Fruit fly (Drosophila melanogaster) whole organism, embryonic: ENCODE data around the gene LSm7.

Experiments used
- Ada2b ChIP-seq: fragments of 200-800 bp; sonication (Bioruptor generic); IDR thresholded peaks from 2 replicates; pipeline ENCODE4 v1.3.6; 2022; ENCODE audit warnings: missing biosample characterization, missing genetic modification characterization
- Adf1 ChIP-seq: fragments of 200-800 bp; sonication (Bioruptor generic); IDR thresholded peaks from 2 replicates; pipeline ENCODE4 v1.3.6; 2022; ENCODE audit warnings: missing biosample characterization, missing genetic modification characterization
- Atf-2 ChIP-seq: fragments of 200-800 bp; sonication (Bioruptor generic); optimal IDR thresholded peaks from 2 replicates; lab custom pipeline; 2016; ENCODE audit warnings: missing biosample characterization, missing genetic modification characterization
- BEAF-32 ChIP-seq: fragments of 200-800 bp; sonication (Bioruptor generic); optimal IDR thresholded peaks from 3 replicates; lab custom pipeline; 2017; ENCODE audit warnings: missing biosample characterization, missing genetic modification characterization, mild to moderate bottlenecking, moderate library complexity, missing genetic modification reagents
- CG11398 ChIP-seq: fragments of 200-800 bp; sonication (Bioruptor generic); optimal IDR thresholded peaks from 2 replicates; lab custom pipeline; 2016; ENCODE audit warnings: missing biosample characterization, missing genetic modification characterization
- CG11560 ChIP-seq: fragments of 200-800 bp; sonication (Bioruptor generic); IDR thresholded peaks from 3 replicates; pipeline ENCODE4 v1.3.6; 2022; ENCODE audit warnings: missing biosample characterization, missing genetic modification characterization
- CG13287 ChIP-seq: fragments of 200-800 bp; sonication (Bioruptor generic); IDR thresholded peaks from 2 replicates; pipeline ENCODE4 v1.3.6; 2022; ENCODE audit warnings: missing biosample characterization, missing genetic modification characterization; ENCODE audit not compliant: partially characterized antibody
- CG15073 ChIP-seq: fragments of 200-800 bp; sonication (Bioruptor generic); optimal IDR thresholded peaks from 2 replicates; lab custom pipeline; 2016; ENCODE audit warnings: missing biosample characterization, missing genetic modification characterization
- CG15269 ChIP-seq: fragments of 200-800 bp; sonication (Bioruptor generic); optimal IDR thresholded peaks from 2 replicates; lab custom pipeline; 2018; ENCODE audit warnings: missing biosample characterization, mild to moderate bottlenecking, missing genetic modification characterization, moderate library complexity
- CG15601 ChIP-seq: fragments of 200-800 bp; sonication (Bioruptor generic); optimal IDR thresholded peaks from 3 replicates; lab custom pipeline; 2019; ENCODE audit warnings: missing biosample characterization, mild to moderate bottlenecking, missing genetic modification characterization, moderate library complexity
- CG1603 ChIP-seq: fragments of 200-800 bp; sonication (Bioruptor generic); optimal IDR thresholded peaks from 2 replicates; lab custom pipeline; 2019; ENCODE audit warnings: missing biosample characterization, mild to moderate bottlenecking, missing genetic modification characterization, moderate library complexity
- CG17568 ChIP-seq: fragments of 200-800 bp; sonication (Bioruptor generic); optimal IDR thresholded peaks from 2 replicates; lab custom pipeline; 2018; ENCODE audit warnings: missing biosample characterization, mild to moderate bottlenecking, missing genetic modification characterization, moderate library complexity
- CG2129 ChIP-seq: fragments of 200-800 bp; sonication (Bioruptor generic); IDR thresholded peaks from 2 replicates; pipeline ENCODE4 v1.3.6; 2022; ENCODE audit warnings: missing biosample characterization, missing genetic modification characterization; ENCODE audit not compliant: partially characterized antibody
- CG2712 ChIP-seq: fragments of 200-800 bp; optimal IDR thresholded peaks from 3 replicates; lab custom pipeline; 2019; ENCODE audit warnings: missing biosample characterization, mild to moderate bottlenecking, missing genetic modification characterization, moderate library complexity
- CG31441 ChIP-seq: fragments of 200-800 bp; sonication (Bioruptor generic); IDR thresholded peaks from 2 replicates; pipeline ENCODE4 v1.3.6; 2022; ENCODE audit warnings: missing biosample characterization, missing genetic modification characterization
- CG33213 ChIP-seq: fragments of 200-800 bp; sonication (Bioruptor generic); optimal IDR thresholded peaks from 3 replicates; lab custom pipeline; 2016; ENCODE audit warnings: missing biosample characterization, missing genetic modification characterization
- CG4820 ChIP-seq: fragments of 200-800 bp; sonication (Bioruptor generic); optimal IDR thresholded peaks from 3 replicates; lab custom pipeline; 2016; ENCODE audit warnings: missing biosample characterization, missing genetic modification characterization
- CG7271 ChIP-seq: fragments of 200-800 bp; sonication (Bioruptor generic); optimal IDR thresholded peaks from 2 replicates; lab custom pipeline; 2018; ENCODE audit warnings: missing biosample characterization, mild to moderate bottlenecking, missing genetic modification characterization, moderate library complexity
- CG7963 ChIP-seq: fragments of 200-800 bp; sonication (Bioruptor generic); IDR thresholded peaks from 3 replicates; pipeline ENCODE4 v1.3.6; 2022; ENCODE audit warnings: missing biosample characterization, missing genetic modification characterization; ENCODE audit not compliant: partially characterized antibody
- CG9817 ChIP-seq: fragments of 200-800 bp; sonication (Bioruptor generic); optimal IDR thresholded peaks from 2 replicates; lab custom pipeline; 2018; ENCODE audit warnings: missing biosample characterization, mild to moderate bottlenecking, missing genetic modification characterization, moderate library complexity
- CG9876 ChIP-seq: fragments of 200-800 bp; sonication (Bioruptor generic); optimal IDR thresholded peaks from 2 replicates; lab custom pipeline; 2016; ENCODE audit warnings: missing biosample characterization, missing genetic modification characterization
- Dip3 ChIP-seq: fragments of 200-800 bp; sonication (Bioruptor generic); optimal IDR thresholded peaks from 3 replicates; lab custom pipeline; 2016; ENCODE audit warnings: missing biosample characterization, missing genetic modification characterization
- Doc2 ChIP-seq: fragments of 200-800 bp; sonication (Bioruptor generic); IDR thresholded peaks from 2 replicates; pipeline ENCODE4 v1.3.6; 2022; ENCODE audit warnings: missing biosample characterization, missing genetic modification characterization
- Dref ChIP-seq: fragments of 200-800 bp; sonication (Bioruptor generic); IDR thresholded peaks from 2 replicates; pipeline ENCODE4 v1.3.6; 2022; ENCODE audit warnings: missing biosample characterization, missing genetic modification characterization
- E2f2 ChIP-seq: fragments of 200-800 bp; sonication (Bioruptor generic); IDR thresholded peaks from 2 replicates; pipeline ENCODE4 v1.3.6; 2022; ENCODE audit warnings: missing biosample characterization, missing genetic modification characterization
- Elba2 ChIP-seq: fragments of 200-800 bp; sonication (Bioruptor generic); optimal IDR thresholded peaks from 3 replicates; lab custom pipeline; 2016; ENCODE audit warnings: missing biosample characterization, missing genetic modification characterization
- MBD-R2 ChIP-seq: fragments of 200-800 bp; sonication (Bioruptor generic); IDR thresholded peaks from 2 replicates; pipeline ENCODE4 v1.3.6; 2022; ENCODE audit warnings: missing biosample characterization, missing genetic modification characterization
- Meics ChIP-seq: fragments of 200-800 bp; sonication (Bioruptor generic); optimal IDR thresholded peaks from 2 replicates; lab custom pipeline; 2017; ENCODE audit warnings: missing biosample characterization, mild to moderate bottlenecking, missing genetic modification characterization
- Myb ChIP-seq: fragments of 200-800 bp; sonication (Bioruptor generic); optimal IDR thresholded peaks from 2 replicates; lab custom pipeline; 2016; ENCODE audit warnings: missing biosample characterization, missing genetic modification characterization
- PHDP ChIP-seq: fragments of 200-800 bp; sonication (Bioruptor generic); optimal IDR thresholded peaks from 3 replicates; lab custom pipeline; 2018; ENCODE audit warnings: missing biosample characterization, mild to moderate bottlenecking, missing genetic modification characterization, moderate library complexity
- Pdp1 ChIP-seq, 2 experiments: fragments of 200-800 bp; sonication (Bioruptor generic); optimal IDR thresholded peaks; 3 replicates each; lab custom pipeline; 2016; ENCODE audit warnings: missing biosample characterization in 2 of 2, missing genetic modification characterization in 2 of 2, mild to moderate bottlenecking in 1 of 2, moderate library complexity in 1 of 2
- Sin3A ChIP-seq: fragments of >200 bp; optimal IDR thresholded peaks from 2 replicates; lab custom pipeline; 2018
- Sry-β ChIP-seq: fragments of 200-800 bp; sonication (Bioruptor generic); optimal IDR thresholded peaks from 2 replicates; lab custom pipeline; 2018; ENCODE audit warnings: missing biosample characterization, mild to moderate bottlenecking, missing genetic modification characterization, moderate library complexity
- Vsx1 ChIP-seq: fragments of 200-800 bp; sonication (Bioruptor generic); optimal IDR thresholded peaks from 2 replicates; lab custom pipeline; 2017; ENCODE audit warnings: missing biosample characterization, mild to moderate bottlenecking, missing genetic modification characterization, missing genetic modification reagents
- crp ChIP-seq, 2 experiments: fragments of 200-800 bp; sonication (Bioruptor generic); optimal IDR thresholded peaks; 2 replicates in 1 of 2; 3 replicates in 1 of 2; lab custom pipeline; 2017; ENCODE audit warnings: missing biosample characterization in 2 of 2, missing genetic modification characterization in 2 of 2, mild to moderate bottlenecking in 1 of 2, moderate library complexity in 1 of 2
- gem ChIP-seq: fragments of 200-800 bp; sonication (Bioruptor generic); optimal IDR thresholded peaks from 2 replicates; lab custom pipeline; 2019; ENCODE audit warnings: missing biosample characterization, mild to moderate bottlenecking, missing genetic modification characterization, moderate library complexity
- grau ChIP-seq: fragments of 200-800 bp; optimal IDR thresholded peaks from 3 replicates; lab custom pipeline; 2019; ENCODE audit warnings: missing biosample characterization, mild to moderate bottlenecking, missing genetic modification characterization, moderate library complexity
- ham ChIP-seq: fragments of 200-800 bp; sonication (Bioruptor generic); IDR thresholded peaks from 2 replicates; pipeline ENCODE4 v1.3.6; 2022; ENCODE audit warnings: missing biosample characterization, missing genetic modification characterization
- hb ChIP-seq: fragments of 200-800 bp; sonication (Bioruptor generic); IDR thresholded peaks from 3 replicates; pipeline ENCODE4 v1.3.6; 2022; ENCODE audit warnings: missing biosample characterization, missing genetic modification characterization; ENCODE audit not compliant: partially characterized antibody
- otp ChIP-seq: fragments of 200-800 bp; sonication (Bioruptor generic); IDR thresholded peaks from 3 replicates; pipeline ENCODE4, ENCODE4 v1.3.6; 2022; ENCODE audit warnings: missing biosample characterization, missing genetic modification characterization
- pzg ChIP-seq: fragments of 200-800 bp; sonication (Bioruptor generic); optimal IDR thresholded peaks from 3 replicates; lab custom pipeline; 2018; ENCODE audit warnings: missing biosample characterization, mild to moderate bottlenecking, missing genetic modification characterization, moderate library complexity
- row ChIP-seq: fragments of 200-800 bp; sonication (Bioruptor generic); IDR thresholded peaks from 3 replicates; pipeline ENCODE4 v1.3.6; 2022; ENCODE audit warnings: missing biosample characterization, missing genetic modification characterization
- sens ChIP-seq: fragments of 200-800 bp; sonication (Bioruptor generic); peaks from one replicate; lab custom pipeline; 2016; ENCODE audit warnings: missing biosample characterization, missing genetic modification characterization
- sim ChIP-seq: fragments of 200-800 bp; sonication (Bioruptor generic); IDR thresholded peaks from 2 replicates; pipeline ENCODE4 v1.3.6; 2022; ENCODE audit warnings: missing biosample characterization, missing genetic modification characterization
- sqz ChIP-seq: fragments of 200-800 bp; sonication (Bioruptor generic); optimal IDR thresholded peaks from 3 replicates; lab custom pipeline; 2018; ENCODE audit warnings: missing biosample characterization, mild to moderate bottlenecking, missing genetic modification characterization
- stc ChIP-seq: fragments of 200-800 bp; sonication (Bioruptor generic); IDR thresholded peaks from 2 replicates; pipeline ENCODE4 v1.3.6; 2022; ENCODE audit warnings: missing biosample characterization, missing genetic modification characterization
- stwl ChIP-seq: fragments of 200-800 bp; sonication (Bioruptor generic); optimal IDR thresholded peaks from 3 replicates; lab custom pipeline; 2018; ENCODE audit warnings: missing biosample characterization, mild to moderate bottlenecking, missing genetic modification characterization, moderate library complexity
- sug ChIP-seq: fragments of 200-800 bp; optimal IDR thresholded peaks from 2 replicates; lab custom pipeline; 2019; ENCODE audit warnings: missing biosample characterization, mild to moderate bottlenecking, missing genetic modification characterization, moderate library complexity
- tin ChIP-seq: fragments of 200-800 bp; sonication (Bioruptor generic); optimal IDR thresholded peaks from 3 replicates; lab custom pipeline; 2016; ENCODE audit warnings: missing biosample characterization, missing genetic modification characterization
- tx ChIP-seq: fragments of 200-800 bp; sonication (Bioruptor generic); optimal IDR thresholded peaks from 2 replicates; lab custom pipeline; 2016; ENCODE audit warnings: missing biosample characterization, missing genetic modification characterization
- z ChIP-seq: fragments of 200-800 bp; sonication (Bioruptor generic); IDR thresholded peaks from 3 replicates; pipeline ENCODE4 v1.3.6; 2022; ENCODE audit warnings: missing biosample characterization, missing genetic modification characterization

LSm7 gene

dm6 chr2L:16729556-16729955, 13.3 kb downstream of the LSm7 start, which contains the start of gene Tsen2 (continued):
- TF ChIP-seq Myb (GFP tag; lab: Kevin White, UChicago), result peak; percentile 36
- peak; percentile 33 for TF ChIP-seq pzg (GFP tag; lab: Kevin White, UChicago)
- peak; percentile 86 for TF ChIP-seq sens
- TF ChIP-seq CG1603, result peak; percentile 48
- peak; percentile 34 for TF ChIP-seq BEAF-32 (GFP tag; lab: Kevin White, UChicago)
- TF ChIP-seq stwl, result peak; percentile 31
- TF ChIP-seq CG9876 (GFP tag; lab: Kevin White, UChicago), result no peak
- no peak for TF ChIP-seq CG15073 (GFP tag; lab: Kevin White, UChicago)
- TF ChIP-seq Adf1, result no peak
- TF ChIP-seq row, result peak; percentile 36; the same call in 1 of the 3 replicates
- no peak for TF ChIP-seq CG31441 (GFP tag; lab: Robert Waterston, UW)
- no peak for TF ChIP-seq CG2129 (GFP tag; lab: Robert Waterston, UW)
- no peak for TF ChIP-seq Doc2 (GFP tag; lab: Robert Waterston, UW)
- TF ChIP-seq Ada2b (GFP tag; lab: Robert Waterston, UW), result no peak
- TF ChIP-seq CG17568 (GFP tag; lab: Kevin White, UChicago), result no peak
- TF ChIP-seq Sry-β (GFP tag; lab: Kevin White, UChicago), result peak; percentile 38
- peak; percentile 56 for TF ChIP-seq E2f2 (GFP tag; lab: Robert Waterston, UW)
- no peak for TF ChIP-seq sug
- TF ChIP-seq grau (tag; lab: Kevin White, UChicago), result no peak
- no peak for TF ChIP-seq tx (GFP tag; lab: Kevin White, UChicago)
- TF ChIP-seq otp (GFP tag; lab: Robert Waterston, UW), result no peak
- TF ChIP-seq CG13287 (GFP tag; lab: Robert Waterston, UW), result peak; percentile 21; the same call in 1 of the 2 replicates

dm6 chr2L:16727578-16728023, 15.3 kb downstream of the LSm7 start, which contains the start of gene VhaSFD:
Gene VhaSFD (minus strand): TSS chr2L:16727826.
- TF ChIP-seq Atf-2 (GFP tag; lab: Kevin White, UChicago), result no peak
- peak; percentile 0 for TF ChIP-seq PHDP (tag; lab: Kevin White, UChicago)
- TF ChIP-seq CG4820, result no peak
- no peak for TF ChIP-seq Vsx1 (GFP tag; lab: Kevin White, UChicago)
- peak; percentile 62 for TF ChIP-seq CG2712
- TF ChIP-seq Meics (GFP tag; lab: Kevin White, UChicago), result no peak
- no peak for TF ChIP-seq CG9817 (tag; lab: Kevin White, UChicago)
- no peak for TF ChIP-seq gem (tag; lab: Kevin White, UChicago)
- peak in 1 of 2 experiments; percentile 57 for TF ChIP-seq Pdp1 (GFP tag; optimal IDR thresholded peaks at IDR 0.05; lab: Kevin White, UChicago)
- no peak for TF ChIP-seq CG7271 (tag; lab: Kevin White, UChicago)
- TF ChIP-seq CG11560 (tag; lab: Robert Waterston, UW), result peak; percentile 99
- TF ChIP-seq hb (GFP tag; lab: Robert Waterston, UW), result peak; percentile 50; the same call in 1 of the 3 replicates
- TF ChIP-seq sim (GFP tag; lab: Robert Waterston, UW), result no peak
- peak; percentile 94 for TF ChIP-seq Dref (GFP tag; lab: Robert Waterston, UW)
- TF ChIP-seq CG15601 (tag; lab: Kevin White, UChicago), result peak; percentile 33
- no peak for TF ChIP-seq stc
- TF ChIP-seq CG11398 (GFP tag; lab: Kevin White, UChicago), result no peak
- no peak for TF ChIP-seq CG33213
- TF ChIP-seq sqz, result no peak
- TF ChIP-seq crp (GFP tag; optimal IDR thresholded peaks at IDR 0.05; lab: Kevin White, UChicago), result peak in 1 of 2 experiments; percentile 78
- TF ChIP-seq Dip3 (GFP tag; lab: Kevin White, UChicago), result peak; percentile 6
- TF ChIP-seq Adf1, result no peak; the same call in 1 of the 2 replicates
- no peak for TF ChIP-seq ham (GFP tag; lab: Robert Waterston, UW)
- no peak for TF ChIP-seq CG9876 (GFP tag; lab: Kevin White, UChicago)
- peak; percentile 5 for TF ChIP-seq tin (GFP tag; lab: Kevin White, UChicago)
- TF ChIP-seq Elba2 (GFP tag; lab: Kevin White, UChicago), result no peak
- peak; percentile 62 for TF ChIP-seq MBD-R2 (GFP tag; lab: Robert Waterston, UW)
- TF ChIP-seq CG7963, result peak; percentile 65
- no peak for TF ChIP-seq CG15269 (tag; lab: Kevin White, UChicago)
- no peak for TF ChIP-seq Sin3A (lab: Kevin White, UChicago)
- no peak for TF ChIP-seq z (GFP tag; lab: Robert Waterston, UW)
